Fruit fly (Drosophila melanogaster) whole organism, embryonic: ENCODE measurements around the gene snky.

Source experiments
- BtbVII ChIP-seq: fragments of 200-800 bp; sonication (Bioruptor generic); optimal IDR thresholded peaks from 3 replicates; lab custom pipeline; 2017; ENCODE audit warnings: missing biosample characterization, mild to moderate bottlenecking, missing genetic modification characterization
- CG11696 ChIP-seq: fragments of 200-800 bp; sonication (Bioruptor generic); IDR thresholded peaks from 2 replicates; pipeline ENCODE4 v1.3.6; 2022; ENCODE audit warnings: missing biosample characterization, missing genetic modification characterization
- CG12104 ChIP-seq: fragments of 200-800 bp; sonication (Bioruptor generic); optimal IDR thresholded peaks from 3 replicates; lab custom pipeline; 2016; ENCODE audit warnings: missing biosample characterization, missing genetic modification characterization
- CG12769 ChIP-seq: fragments of 200-800 bp; sonication (Bioruptor generic); optimal IDR thresholded peaks from 2 replicates; lab custom pipeline; 2019; ENCODE audit warnings: missing biosample characterization, mild to moderate bottlenecking, missing genetic modification characterization, moderate library complexity
- CG14710 ChIP-seq: fragments of 200-800 bp; sonication (Bioruptor generic); optimal IDR thresholded peaks from 3 replicates; lab custom pipeline; 2019; ENCODE audit warnings: missing biosample characterization, mild to moderate bottlenecking, missing genetic modification characterization, moderate library complexity
- CG15696 ChIP-seq: fragments of 200-800 bp; sonication (Bioruptor generic); optimal IDR thresholded peaks from 2 replicates; lab custom pipeline; 2019; ENCODE audit warnings: missing biosample characterization, mild to moderate bottlenecking, missing genetic modification characterization, moderate library complexity
- CG16863 ChIP-seq: fragments of 200-800 bp; sonication (Bioruptor generic); optimal IDR thresholded peaks from 3 replicates; lab custom pipeline; 2016; ENCODE audit warnings: missing biosample characterization, missing genetic modification characterization
- CG2116 ChIP-seq: fragments of 200-800 bp; sonication (Bioruptor generic); optimal IDR thresholded peaks from 3 replicates; lab custom pipeline; 2018; ENCODE audit warnings: missing biosample characterization, mild to moderate bottlenecking, missing genetic modification characterization
- CG2129 ChIP-seq: fragments of 200-800 bp; sonication (Bioruptor generic); IDR thresholded peaks from 2 replicates; pipeline ENCODE4 v1.3.6; 2022; ENCODE audit warnings: missing biosample characterization, missing genetic modification characterization; ENCODE audit not compliant: partially characterized antibody
- CG2202 ChIP-seq: fragments of 200-800 bp; sonication (Bioruptor generic); optimal IDR thresholded peaks from 2 replicates; lab custom pipeline; 2018; ENCODE audit warnings: missing biosample characterization, mild to moderate bottlenecking, missing genetic modification characterization
- CG30020 ChIP-seq: fragments of 200-800 bp; optimal IDR thresholded peaks from 2 replicates; lab custom pipeline; 2019; ENCODE audit warnings: missing biosample characterization, mild to moderate bottlenecking, missing genetic modification characterization, moderate library complexity
- CG31441 ChIP-seq: fragments of 200-800 bp; sonication (Bioruptor generic); IDR thresholded peaks from 2 replicates; pipeline ENCODE4 v1.3.6; 2022; ENCODE audit warnings: missing biosample characterization, missing genetic modification characterization
- CG32767 ChIP-seq: fragments of 200-800 bp; sonication (Bioruptor generic); IDR thresholded peaks from 2 replicates; pipeline ENCODE4 v1.3.6; 2022; ENCODE audit warnings: missing biosample characterization, missing genetic modification characterization
- CG3838 ChIP-seq: fragments of 200-800 bp; sonication (Bioruptor generic); optimal IDR thresholded peaks from 3 replicates; lab custom pipeline; 2016; ENCODE audit warnings: missing biosample characterization, missing genetic modification characterization
- CG6689 ChIP-seq: fragments of 200-800 bp; sonication (Bioruptor generic); IDR thresholded peaks from 2 replicates; pipeline ENCODE4 v1.3.6; 2022; ENCODE audit warnings: missing biosample characterization, missing genetic modification characterization
- CG6791 ChIP-seq: fragments of 200-800 bp; sonication (Bioruptor generic); IDR thresholded peaks from 3 replicates; pipeline ENCODE4 v1.3.6; 2022; ENCODE audit warnings: missing biosample characterization, missing genetic modification characterization; ENCODE audit not compliant: partially characterized antibody
- CG7271 ChIP-seq: fragments of 200-800 bp; sonication (Bioruptor generic); optimal IDR thresholded peaks from 2 replicates; lab custom pipeline; 2018; ENCODE audit warnings: missing biosample characterization, mild to moderate bottlenecking, missing genetic modification characterization, moderate library complexity
- CG7556 ChIP-seq: fragments of 200-800 bp; sonication (Bioruptor generic); optimal IDR thresholded peaks from 2 replicates; lab custom pipeline; 2017; ENCODE audit warnings: missing biosample characterization, mild to moderate bottlenecking, missing genetic modification characterization
- Chrac-16 ChIP-seq: fragments of 200-800 bp; sonication (Bioruptor generic); optimal IDR thresholded peaks from 3 replicates; lab custom pipeline; 2016; ENCODE audit warnings: missing biosample characterization, missing genetic modification characterization
- Deaf1 ChIP-seq: fragments of 200-800 bp; optimal IDR thresholded peaks from 3 replicates; lab custom pipeline; 2019; ENCODE audit warnings: missing biosample characterization, mild to moderate bottlenecking, missing genetic modification characterization, moderate library complexity
- HmgD ChIP-seq: fragments of 200-800 bp; sonication (Bioruptor generic); optimal IDR thresholded peaks from 3 replicates; lab custom pipeline; 2016; ENCODE audit warnings: missing biosample characterization, missing genetic modification characterization
- HmgZ ChIP-seq: fragments of 200-800 bp; sonication (Bioruptor generic); optimal IDR thresholded peaks from 2 replicates; lab custom pipeline; 2018; ENCODE audit warnings: missing biosample characterization, mild to moderate bottlenecking, missing genetic modification characterization
- Jarid2 ChIP-seq: fragments of 200-800 bp; sonication (Bioruptor generic); optimal IDR thresholded peaks from 3 replicates; lab custom pipeline; 2017; ENCODE audit warnings: mild to moderate bottlenecking, missing biosample characterization, missing genetic modification reagents, missing genetic modification characterization
- Lpt ChIP-seq: fragments of >200 bp; optimal IDR thresholded peaks from 2 replicates; lab custom pipeline; 2018; ENCODE audit warnings: missing biosample characterization, missing genetic modification characterization
- MTF-1 ChIP-seq: fragments of 200-800 bp; sonication (Bioruptor generic); optimal IDR thresholded peaks from 2 replicates; lab custom pipeline; 2018; ENCODE audit warnings: missing biosample characterization, mild to moderate bottlenecking, missing genetic modification characterization, borderline replicate concordance
- Nf-YA ChIP-seq: fragments of 200-800 bp; sonication (Bioruptor generic); IDR thresholded peaks from 2 replicates; pipeline ENCODE4 v1.3.6; 2022; ENCODE audit warnings: missing biosample characterization, missing genetic modification characterization
- Oli ChIP-seq: fragments of 200-800 bp; sonication (Bioruptor generic); optimal IDR thresholded peaks from 2 replicates; lab custom pipeline; 2018; ENCODE audit warnings: missing biosample characterization, mild to moderate bottlenecking, missing genetic modification characterization, moderate library complexity
- TFAM ChIP-seq: fragments of 200-800 bp; sonication (Bioruptor generic); optimal IDR thresholded peaks from 2 replicates; lab custom pipeline; 2017; ENCODE audit warnings: missing biosample characterization, missing genetic modification characterization, inconsistent platforms
- Taf1 ChIP-seq: fragments of 200-800 bp; sonication (Bioruptor generic); IDR thresholded peaks from 2 replicates; pipeline ENCODE4 v1.3.6; 2022; ENCODE audit warnings: missing biosample characterization, missing genetic modification characterization
- Usf ChIP-seq: fragments of 200-800 bp; sonication (Bioruptor generic); optimal IDR thresholded peaks from 2 replicates; lab custom pipeline; 2017; ENCODE audit warnings: missing genotype, missing biosample characterization, missing genetic modification characterization
- Xbp1 ChIP-seq: fragments of 200-800 bp; sonication (Bioruptor generic); optimal IDR thresholded peaks from 3 replicates; lab custom pipeline; 2016; ENCODE audit warnings: missing biosample characterization, mild to moderate bottlenecking, missing genetic modification characterization
- al ChIP-seq: fragments of 200-800 bp; sonication (Bioruptor generic); IDR thresholded peaks from 2 replicates; pipeline ENCODE4 v1.3.6; 2022; ENCODE audit warnings: missing biosample characterization, missing genetic modification characterization
- ash1 ChIP-seq: fragments of 200-800 bp; sonication (Bioruptor generic); optimal IDR thresholded peaks from 2 replicates; lab custom pipeline; 2018; ENCODE audit warnings: missing biosample characterization, mild to moderate bottlenecking, missing genetic modification characterization
- caup ChIP-seq: fragments of 200-800 bp; sonication (Bioruptor generic); optimal IDR thresholded peaks from 3 replicates; lab custom pipeline; 2017; ENCODE audit warnings: missing biosample characterization, mild to moderate bottlenecking, missing genetic modification characterization, moderate library complexity; ENCODE audit not compliant: severe bottlenecking
- crc ChIP-seq: fragments of 200-800 bp; sonication (Bioruptor generic); optimal IDR thresholded peaks from 2 replicates; lab custom pipeline; 2016; ENCODE audit warnings: missing biosample characterization, missing genetic modification characterization
- crp ChIP-seq, 2 experiments: fragments of 200-800 bp; sonication (Bioruptor generic); optimal IDR thresholded peaks; 2 replicates in 1 of 2; 3 replicates in 1 of 2; lab custom pipeline; 2017; ENCODE audit warnings: missing biosample characterization in 2 of 2, missing genetic modification characterization in 2 of 2, mild to moderate bottlenecking in 1 of 2, moderate library complexity in 1 of 2
- dmrt99B ChIP-seq: fragments of 200-800 bp; sonication (Bioruptor generic); optimal IDR thresholded peaks from 2 replicates; lab custom pipeline; 2018; ENCODE audit warnings: missing biosample characterization, mild to moderate bottlenecking, missing genetic modification characterization, moderate library complexity
- en ChIP-seq: fragments of 200-800 bp; sonication (Bioruptor generic); optimal IDR thresholded peaks from 2 replicates; lab custom pipeline; 2016; ENCODE audit warnings: missing biosample characterization, missing genetic modification characterization
- ewg ChIP-seq: fragments of 200-800 bp; sonication (Bioruptor generic); optimal IDR thresholded peaks from 3 replicates; lab custom pipeline; 2017; ENCODE audit warnings: mild to moderate bottlenecking, missing biosample characterization, missing genetic modification reagents, missing genetic modification characterization
- gro ChIP-seq: fragments of 200-800 bp; sonication (Bioruptor generic); optimal IDR thresholded peaks from 2 replicates; lab custom pipeline; 2016; ENCODE audit warnings: missing biosample characterization, missing genetic modification characterization
- lab ChIP-seq: fragments of 200-800 bp; sonication (Bioruptor generic); optimal IDR thresholded peaks from 3 replicates; lab custom pipeline; 2017; ENCODE audit warnings: missing biosample characterization, missing genetic modification characterization, mild to moderate bottlenecking, moderate library complexity, missing genetic modification reagents
- mam ChIP-seq: fragments of 200-800 bp; sonication (Bioruptor generic); optimal IDR thresholded peaks from 3 replicates; lab custom pipeline; 2016; ENCODE audit warnings: missing biosample characterization, missing genetic modification characterization
- mirr ChIP-seq: fragments of 200-800 bp; sonication (Bioruptor generic); optimal IDR thresholded peaks from 3 replicates; lab custom pipeline; 2018; ENCODE audit warnings: missing biosample characterization, mild to moderate bottlenecking, missing genetic modification characterization
- peb ChIP-seq: fragments of 200-800 bp; sonication (Bioruptor generic); IDR thresholded peaks from 2 replicates; pipeline ENCODE4 v1.3.6; 2022; ENCODE audit warnings: missing biosample characterization, missing genetic modification characterization
- slou ChIP-seq: fragments of 200-800 bp; sonication (Bioruptor generic); optimal IDR thresholded peaks from 3 replicates; lab custom pipeline; 2016; ENCODE audit warnings: missing biosample characterization, missing genetic modification characterization
- sob ChIP-seq: fragments of 200-800 bp; sonication (Bioruptor generic); IDR thresholded peaks from 2 replicates; pipeline ENCODE4 v1.3.6; 2022; ENCODE audit warnings: missing biosample characterization, missing genetic modification characterization
- sug ChIP-seq: fragments of 200-800 bp; optimal IDR thresholded peaks from 2 replicates; lab custom pipeline; 2019; ENCODE audit warnings: missing biosample characterization, mild to moderate bottlenecking, missing genetic modification characterization, moderate library complexity
- tap ChIP-seq: fragments of 200-800 bp; optimal IDR thresholded peaks from 3 replicates; lab custom pipeline; 2019; ENCODE audit warnings: missing biosample characterization, mild to moderate bottlenecking, missing genetic modification characterization, moderate library complexity
- tup ChIP-seq: fragments of 200-800 bp; sonication (Bioruptor generic); optimal IDR thresholded peaks from 2 replicates; lab custom pipeline; 2016; ENCODE audit warnings: missing biosample characterization, mild to moderate bottlenecking, missing genetic modification characterization, moderate library complexity
- vfl ChIP-seq: fragments of 200-800 bp; sonication (Bioruptor generic); optimal IDR thresholded peaks from 2 replicates; lab custom pipeline; 2016; ENCODE audit warnings: missing biosample characterization, missing genetic modification characterization
- zfh1 ChIP-seq: fragments of 200-800 bp; sonication (Bioruptor generic); IDR thresholded peaks from 3 replicates; pipeline ENCODE4 v1.3.6; 2022; ENCODE audit warnings: missing biosample characterization, missing genetic modification characterization

snky gene

DNA sequence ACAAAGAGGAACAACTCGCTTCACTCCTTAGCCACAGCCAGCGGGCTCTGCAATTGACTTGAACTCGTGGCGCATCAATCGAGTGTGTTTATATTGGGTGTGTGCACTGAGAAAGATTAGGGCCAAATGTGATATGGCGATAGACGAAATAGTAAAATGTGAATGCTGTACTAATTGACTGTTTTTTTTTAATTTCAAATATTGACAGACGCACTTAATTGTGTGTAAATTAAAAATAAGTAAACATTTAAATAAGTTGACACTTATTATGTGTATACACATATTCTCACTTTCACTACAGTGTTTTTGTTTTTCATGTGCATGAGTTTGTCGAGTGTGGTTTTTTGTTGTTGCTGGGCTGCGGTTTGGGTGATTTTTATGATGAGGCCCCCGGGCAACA lies 39.1 kb downstream of the snky start (continued):
- TF ChIP-seq Xbp1 (peak; percentile 43), Lpt (GFP tag; lab: Kevin White, UChicago) (no peak), CG30020 (tag; lab: Kevin White, UChicago) (peak; percentile 16), BtbVII (GFP tag; lab: Kevin White, UChicago) (peak; percentile 44), Deaf1 (tag; lab: Kevin White, UChicago) (peak; percentile 1), CG6689 (GFP tag; lab: Robert Waterston, UW) (peak; percentile 46), CG12769 (tag; lab: Kevin White, UChicago) (peak; percentile 44), peb (GFP tag; lab: Robert Waterston, UW) (no peak), CG16863 (peak; percentile 53), Nf-YA (GFP tag; lab: Robert Waterston, UW) (peak; percentile 22; the same call in 1 of the 2 replicates), HmgD (peak; percentile 19), CG2129 (no peak), crp (GFP tag; optimal IDR thresholded peaks at IDR 0.05; lab: Kevin White, UChicago) (no peak), Taf1 (GFP tag; lab: Robert Waterston, UW) (no peak), dmrt99B (tag; lab: Kevin White, UChicago) (peak; percentile 56), Chrac-16 (GFP tag; lab: Kevin White, UChicago) (peak; percentile 43), tup (GFP tag; lab: Kevin White, UChicago) (peak; percentile 0), CG7556 (GFP tag; lab: Kevin White, UChicago) (peak; percentile 55), mirr (GFP tag; lab: Kevin White, UChicago) (no peak), sug (tag; lab: Kevin White, UChicago) (peak; percentile 26), ewg (GFP tag; lab: Kevin White, UChicago) (peak; percentile 61), vfl (GFP tag; lab: Kevin White, UChicago) (no peak), CG32767 (GFP tag; lab: Robert Waterston, UW) (peak; percentile 58; the same call in 1 of the 2 replicates), CG2202 (peak; percentile 82), HmgZ (tag; lab: Kevin White, UChicago) (peak; percentile 16), TFAM (no peak), crc (peak; percentile 3), lab (peak; percentile 16), slou (no peak), CG14710 (tag; lab: Kevin White, UChicago) (peak; percentile 64), mam (GFP tag; lab: Kevin White, UChicago) (peak; percentile 5), CG12104 (GFP tag; lab: Kevin White, UChicago) (peak; percentile 44), Oli (tag; lab: Kevin White, UChicago) (peak; percentile 69), ash1 (GFP tag; lab: Kevin White, UChicago) (no peak), caup (GFP tag; lab: Kevin White, UChicago) (no peak), Usf (GFP tag; lab: Kevin White, UChicago) (no peak), al (no peak), gro (GFP tag; lab: Kevin White, UChicago) (no peak), Jarid2 (peak; percentile 34), CG3838 (no peak), CG11696 (no peak), CG2116 (GFP tag; lab: Kevin White, UChicago) (peak; percentile 21), en (GFP tag; lab: Kevin White, UChicago) (peak; percentile 9), tap (tag; lab: Kevin White, UChicago) (no peak), CG31441 (GFP tag; lab: Robert Waterston, UW) (peak; percentile 59), CG15696 (peak; percentile 56), zfh1 (no peak), CG6791 (GFP tag; lab: Robert Waterston, UW) (no peak), CG7271 (peak; percentile 65), sob (GFP tag; lab: Robert Waterston, UW) (peak; percentile 37; the same call in 1 of the 2 replicates), MTF-1 (GFP tag; lab: Kevin White, UChicago) (peak; percentile 62)
